Fruit fly (Drosophila melanogaster) whole organism, embryonic: Measurements from ENCODE around the gene wwk.

Source experiments
- Asciz ChIP-seq: fragments of 200-800 bp; sonication (Bioruptor generic); optimal IDR thresholded peaks from 2 replicates; lab custom pipeline; 2017; ENCODE audit warnings: missing biosample characterization, mild to moderate bottlenecking, missing genetic modification characterization, missing genetic modification reagents
- Awh ChIP-seq: fragments of 200-800 bp; sonication (Bioruptor generic); IDR thresholded peaks from 2 replicates; pipeline ENCODE4, ENCODE4 v1.3.6; 2022; ENCODE audit warnings: missing biosample characterization, missing genetic modification characterization
- B-H2 ChIP-seq: fragments of 200-800 bp; sonication (Bioruptor generic); optimal IDR thresholded peaks from 2 replicates; lab custom pipeline; 2018; ENCODE audit warnings: missing biosample characterization, mild to moderate bottlenecking, missing genetic modification characterization
- Bteb2 ChIP-seq: fragments of 200-800 bp; sonication (Bioruptor generic); optimal IDR thresholded peaks from 2 replicates; lab custom pipeline; 2016; ENCODE audit warnings: missing biosample characterization, missing genetic modification characterization
- CG10209 ChIP-seq: fragments of 200-800 bp; sonication (Bioruptor generic); optimal IDR thresholded peaks from 3 replicates; lab custom pipeline; 2017; ENCODE audit warnings: missing biosample characterization, mild to moderate bottlenecking, missing genetic modification characterization, missing genetic modification reagents
- CG14441 ChIP-seq: fragments of 200-800 bp; sonication (Bioruptor generic); IDR thresholded peaks from 2 replicates; pipeline ENCODE4 v1.3.6; 2022; ENCODE audit warnings: missing biosample characterization, missing genetic modification characterization
- CG14860 ChIP-seq: fragments of 200-800 bp; sonication (Bioruptor generic); IDR thresholded peaks from 3 replicates; pipeline ENCODE4 v1.3.6; 2022; ENCODE audit warnings: missing biosample characterization, missing genetic modification characterization; ENCODE audit not compliant: partially characterized antibody
- CG1602 ChIP-seq: fragments of 200-800 bp; sonication (Bioruptor generic); optimal IDR thresholded peaks from 3 replicates; lab custom pipeline; 2016; ENCODE audit warnings: missing biosample characterization, missing genetic modification characterization
- CG16863 ChIP-seq: fragments of 200-800 bp; sonication (Bioruptor generic); optimal IDR thresholded peaks from 3 replicates; lab custom pipeline; 2016; ENCODE audit warnings: missing biosample characterization, missing genetic modification characterization
- CG17186 ChIP-seq: fragments of 200-800 bp; sonication (Bioruptor generic); optimal IDR thresholded peaks from 3 replicates; lab custom pipeline; 2017; ENCODE audit warnings: missing biosample characterization, missing genetic modification reagents, missing genetic modification characterization
- CG17361 ChIP-seq: fragments of 200-800 bp; sonication (Bioruptor generic); IDR thresholded peaks from 3 replicates; pipeline ENCODE4 v1.3.6; 2022; ENCODE audit warnings: missing biosample characterization, missing genetic modification characterization
- CG2678 ChIP-seq: fragments of 200-800 bp; sonication (Bioruptor generic); optimal IDR thresholded peaks from 3 replicates; lab custom pipeline; 2019; ENCODE audit warnings: missing biosample characterization, mild to moderate bottlenecking, missing genetic modification characterization, moderate library complexity
- CG2875 ChIP-seq: fragments of 200-800 bp; sonication (Bioruptor generic); optimal IDR thresholded peaks from 2 replicates; lab custom pipeline; 2017; ENCODE audit warnings: missing biosample characterization, mild to moderate bottlenecking, missing genetic modification characterization, missing genetic modification reagents
- CG34224 ChIP-seq: fragments of 200-800 bp; sonication (Bioruptor generic); IDR thresholded peaks from 3 replicates; pipeline ENCODE4 v1.3.6; 2022; ENCODE audit warnings: missing biosample characterization, missing genetic modification characterization; ENCODE audit not compliant: partially characterized antibody
- CG4282 ChIP-seq: fragments of 200-800 bp; sonication (Bioruptor generic); optimal IDR thresholded peaks from 2 replicates; lab custom pipeline; 2016; ENCODE audit warnings: missing biosample characterization, missing genetic modification characterization
- CG7357 ChIP-seq: fragments of 200-800 bp; sonication (Bioruptor generic); IDR thresholded peaks from 3 replicates; pipeline ENCODE4 v1.3.6; 2022; ENCODE audit warnings: missing biosample characterization, missing genetic modification characterization
- CG8924 ChIP-seq: fragments of 200-800 bp; optimal IDR thresholded peaks from 3 replicates; lab custom pipeline; 2019; ENCODE audit warnings: missing biosample characterization, mild to moderate bottlenecking, missing genetic modification characterization, moderate library complexity
- CG9797 ChIP-seq: fragments of 200-800 bp; sonication (Bioruptor generic); optimal IDR thresholded peaks from 3 replicates; lab custom pipeline; 2018; ENCODE audit warnings: missing biosample characterization, mild to moderate bottlenecking, missing genetic modification characterization
- CoRest ChIP-seq: fragments of 200-800 bp; sonication (Bioruptor generic); optimal IDR thresholded peaks from 3 replicates; lab custom pipeline; 2018; ENCODE audit warnings: missing biosample characterization, mild to moderate bottlenecking, missing genetic modification characterization, moderate library complexity
- Dek ChIP-seq: fragments of 200-800 bp; sonication (Bioruptor generic); optimal IDR thresholded peaks from 3 replicates; lab custom pipeline; 2019; ENCODE audit warnings: missing biosample characterization, mild to moderate bottlenecking, missing genetic modification characterization, moderate library complexity
- Dref ChIP-seq: fragments of 200-800 bp; sonication (Bioruptor generic); IDR thresholded peaks from 2 replicates; pipeline ENCODE4 v1.3.6; 2022; ENCODE audit warnings: missing biosample characterization, missing genetic modification characterization
- Fer2 ChIP-seq: fragments of 200-800 bp; sonication (Bioruptor generic); optimal IDR thresholded peaks from 2 replicates; lab custom pipeline; 2018; ENCODE audit warnings: missing biosample characterization, mild to moderate bottlenecking, missing genetic modification characterization, moderate library complexity
- Hmr ChIP-seq: fragments of 200-800 bp; sonication (Bioruptor generic); optimal IDR thresholded peaks from 3 replicates; lab custom pipeline; 2017; ENCODE audit warnings: mild to moderate bottlenecking, missing biosample characterization, missing genetic modification reagents, missing genetic modification characterization
- Hr78 ChIP-seq, 2 experiments: fragments of 200-800 bp in 1 of 2; fragments of >200 bp in 1 of 2; sonication (Bioruptor generic) in 1 of 2; optimal IDR thresholded peaks; 2 replicates each; lab custom pipeline; 2017 to 2019; ENCODE audit warnings: missing biosample characterization in 2 of 2, missing genetic modification characterization in 2 of 2, mild to moderate bottlenecking in 1 of 2, moderate library complexity in 1 of 2
- MTF-1 ChIP-seq: fragments of 200-800 bp; sonication (Bioruptor generic); optimal IDR thresholded peaks from 2 replicates; lab custom pipeline; 2018; ENCODE audit warnings: missing biosample characterization, mild to moderate bottlenecking, missing genetic modification characterization, borderline replicate concordance
- NFAT ChIP-seq: fragments of 200-800 bp; sonication (Bioruptor generic); IDR thresholded peaks from 2 replicates; pipeline ENCODE4 v1.3.6; 2022; ENCODE audit warnings: missing biosample characterization, missing genetic modification characterization
- Nf-YA ChIP-seq: fragments of 200-800 bp; sonication (Bioruptor generic); IDR thresholded peaks from 2 replicates; pipeline ENCODE4 v1.3.6; 2022; ENCODE audit warnings: missing biosample characterization, missing genetic modification characterization
- Ravus ChIP-seq: fragments of 200-800 bp; sonication (Bioruptor generic); IDR thresholded peaks from 2 replicates; pipeline ENCODE4 v1.3.6; 2022; ENCODE audit warnings: missing biosample characterization, missing genetic modification characterization
- Rfx ChIP-seq: fragments of 200-800 bp; sonication (Bioruptor generic); IDR thresholded peaks from 2 replicates; pipeline ENCODE4 v1.3.6; 2022; ENCODE audit warnings: missing biosample characterization, missing genetic modification characterization
- Ssrp ChIP-seq: fragments of 200-800 bp; sonication (Bioruptor generic); optimal IDR thresholded peaks from 2 replicates; lab custom pipeline; 2018; ENCODE audit warnings: missing biosample characterization, mild to moderate bottlenecking, missing genetic modification characterization, moderate library complexity
- Stat92E ChIP-seq, 3 experiments: fragments of >200 bp in 2 of 3; fragments of 200-800 bp in 1 of 3; sonication (Bioruptor generic) in 1 of 3; optimal IDR thresholded peaks; 2 replicates each; lab custom pipeline; 2017 to 2019; ENCODE audit warnings: missing biosample characterization in 3 of 3, missing genetic modification characterization in 3 of 3, mild to moderate bottlenecking in 1 of 3, moderate library complexity in 1 of 3
- YL-1 ChIP-seq: fragments of 200-800 bp; sonication (Bioruptor generic); optimal IDR thresholded peaks from 3 replicates; lab custom pipeline; 2017; ENCODE audit warnings: missing biosample characterization, mild to moderate bottlenecking, missing genetic modification characterization
- amos ChIP-seq: fragments of 200-800 bp; sonication (Bioruptor generic); IDR thresholded peaks from 2 replicates; pipeline ENCODE4 v1.3.6; 2022; ENCODE audit warnings: missing biosample characterization, missing genetic modification characterization; ENCODE audit not compliant: partially characterized antibody
- bab2 ChIP-seq: fragments of 200-800 bp; sonication (Bioruptor generic); optimal IDR thresholded peaks from 2 replicates; lab custom pipeline; 2016; ENCODE audit warnings: missing biosample characterization, missing genetic modification characterization
- bcd ChIP-seq: fragments of 200-800 bp; sonication (Bioruptor generic); optimal IDR thresholded peaks from 2 replicates; lab custom pipeline; 2017; ENCODE audit warnings: missing biosample characterization, mild to moderate bottlenecking, missing genetic modification characterization
- crp ChIP-seq, 2 experiments: fragments of 200-800 bp; sonication (Bioruptor generic); optimal IDR thresholded peaks; 2 replicates in 1 of 2; 3 replicates in 1 of 2; lab custom pipeline; 2017; ENCODE audit warnings: missing biosample characterization in 2 of 2, missing genetic modification characterization in 2 of 2, mild to moderate bottlenecking in 1 of 2, moderate library complexity in 1 of 2
- cwo ChIP-seq: fragments of 200-800 bp; sonication (Bioruptor generic); optimal IDR thresholded peaks from 3 replicates; lab custom pipeline; 2017; ENCODE audit warnings: missing biosample characterization, missing genetic modification characterization, mild to moderate bottlenecking, moderate library complexity, missing genetic modification reagents
- danr ChIP-seq: fragments of 200-800 bp; sonication (Bioruptor generic); IDR thresholded peaks from 2 replicates; pipeline ENCODE4 v1.3.6; 2022; ENCODE audit warnings: missing biosample characterization, missing genetic modification characterization
- fru ChIP-seq: fragments of >200 bp; optimal IDR thresholded peaks from 2 replicates; lab custom pipeline; 2017
- ftz-f1 ChIP-seq: fragments of 200-800 bp; sonication (Bioruptor generic); optimal IDR thresholded peaks from 2 replicates; lab custom pipeline; 2016; ENCODE audit warnings: missing biosample characterization, missing genetic modification characterization
- gcm2 ChIP-seq: fragments of 200-800 bp; sonication (Bioruptor generic); optimal IDR thresholded peaks from 2 replicates; lab custom pipeline; 2016; ENCODE audit warnings: missing biosample characterization, missing genetic modification characterization
- ham ChIP-seq: fragments of 200-800 bp; sonication (Bioruptor generic); IDR thresholded peaks from 2 replicates; pipeline ENCODE4 v1.3.6; 2022; ENCODE audit warnings: missing biosample characterization, missing genetic modification characterization
- kni ChIP-seq: fragments of 200-800 bp; sonication (Bioruptor generic); optimal IDR thresholded peaks from 3 replicates; lab custom pipeline; 2017; ENCODE audit warnings: mild to moderate bottlenecking, missing biosample characterization, missing genetic modification reagents, missing genetic modification characterization
- pita ChIP-seq: fragments of 200-800 bp; sonication (Bioruptor generic); optimal IDR thresholded peaks from 2 replicates; lab custom pipeline; 2017; ENCODE audit warnings: missing biosample characterization, mild to moderate bottlenecking, missing genetic modification characterization
- pum ChIP-seq: fragments of 200-800 bp; sonication (Bioruptor generic); optimal IDR thresholded peaks from 2 replicates; lab custom pipeline; 2016; ENCODE audit warnings: missing biosample characterization, missing genetic modification characterization
- sc ChIP-seq, 3 experiments: fragments of >200 bp in 2 of 3; fragments of 200-800 bp in 1 of 3; sonication (Bioruptor generic) in 1 of 3; optimal IDR thresholded peaks; 2 replicates in 2 of 3; 3 replicates in 1 of 3; lab custom pipeline; 2017; ENCODE audit warnings: mild to moderate bottlenecking in 1 of 3, missing biosample characterization in 1 of 3, missing genetic modification characterization in 1 of 3, missing genetic modification reagents in 1 of 3
- stc ChIP-seq: fragments of 200-800 bp; sonication (Bioruptor generic); IDR thresholded peaks from 2 replicates; pipeline ENCODE4 v1.3.6; 2022; ENCODE audit warnings: missing biosample characterization, missing genetic modification characterization
- usp ChIP-seq: fragments of >200 bp; optimal IDR thresholded peaks from 2 replicates; lab custom pipeline; 2017; ENCODE audit warnings: missing biosample characterization, missing genetic modification characterization

wwk gene

dm6 chr2L:15113234-15113916 is 38.8 kb downstream of the wwk start, which contains the start of gene stc (continued):
- TF ChIP-seq CG8924 (tag; lab: Kevin White, UChicago) = peak; percentile 68
- TF ChIP-seq CG4282 (GFP tag; lab: Kevin White, UChicago) = peak; percentile 51
- TF ChIP-seq Awh (GFP tag; lab: Robert Waterston, UW) = no peak
- TF ChIP-seq sc (optimal IDR thresholded peaks at IDR 0.05; lab: Kevin White, UChicago) = no peak
- no peak for TF ChIP-seq sc (GFP tag; optimal IDR thresholded peaks at IDR 0.05; lab: Kevin White, UChicago)
- TF ChIP-seq usp (GFP tag; lab: Kevin White, UChicago) = no peak
- peak; percentile 30 to 86 for TF ChIP-seq crp (GFP tag; optimal IDR thresholded peaks at IDR 0.05; lab: Kevin White, UChicago)
- TF ChIP-seq Nf-YA = no peak
- peak; percentile 39 for TF ChIP-seq CG10209 (GFP tag; lab: Kevin White, UChicago)
- TF ChIP-seq CoRest (tag; lab: Kevin White, UChicago) = peak; percentile 61
- no peak for TF ChIP-seq Ravus (GFP tag; lab: Robert Waterston, UW)
- TF ChIP-seq B-H2 = peak; percentile 61
- peak; percentile 38; the same call in 1 of the 2 replicates for TF ChIP-seq stc
- TF ChIP-seq cwo (GFP tag; lab: Kevin White, UChicago) = no peak
- peak; percentile 74 for TF ChIP-seq CG17186 (GFP tag; lab: Kevin White, UChicago)
- TF ChIP-seq fru (lab: Kevin White, UChicago) = no peak
- TF ChIP-seq CG14860 (GFP tag; lab: Robert Waterston, UW) = peak; percentile 28; the same call in 2 of the 3 replicates
- TF ChIP-seq CG7357 (GFP tag; lab: Robert Waterston, UW) = no peak
- no peak for TF ChIP-seq Dek (tag; lab: Kevin White, UChicago)
- peak; percentile 93 for TF ChIP-seq YL-1 (GFP tag; lab: Kevin White, UChicago)
- no peak for TF ChIP-seq gcm2 (GFP tag; lab: Kevin White, UChicago)
- TF ChIP-seq bcd (GFP tag; lab: Kevin White, UChicago) = peak; percentile 41
- no peak for TF ChIP-seq CG17361 (GFP tag; lab: Robert Waterston, UW)
- no peak for TF ChIP-seq Ssrp (tag; lab: Kevin White, UChicago)
- peak; percentile 37 for TF ChIP-seq CG16863 (GFP tag; lab: Kevin White, UChicago)
- peak; percentile 44 for TF ChIP-seq Bteb2 (GFP tag; lab: Kevin White, UChicago)
- TF ChIP-seq pita (GFP tag; lab: Kevin White, UChicago) = no peak
- peak in 1 of 3 experiments; percentile 37 for TF ChIP-seq Stat92E (GFP tag; optimal IDR thresholded peaks at IDR 0.05; lab: Kevin White, UChicago)
- TF ChIP-seq CG34224 (GFP tag; lab: Robert Waterston, UW) = peak; percentile 65
- TF ChIP-seq Asciz (GFP tag; lab: Kevin White, UChicago) = no peak
- TF ChIP-seq Rfx (GFP tag; lab: Robert Waterston, UW) = peak; percentile 70
- TF ChIP-seq pum (GFP tag; lab: Kevin White, UChicago) = peak; percentile 29
- peak; percentile 95 for TF ChIP-seq CG9797
- TF ChIP-seq ftz-f1 (GFP tag; lab: Kevin White, UChicago) = peak; percentile 18
- TF ChIP-seq Dref (GFP tag; lab: Robert Waterston, UW) = peak; percentile 89
- TF ChIP-seq CG1602 = no peak
- TF ChIP-seq danr (GFP tag; lab: Robert Waterston, UW) = no peak
- no peak for TF ChIP-seq Fer2 (tag; lab: Kevin White, UChicago)
- TF ChIP-seq CG2678 = no peak
- TF ChIP-seq NFAT = peak; percentile 58; the same call in 1 of the 2 replicates
- peak; percentile 49 for TF ChIP-seq Hmr (GFP tag; lab: Kevin White, UChicago)
- peak; percentile 41 for TF ChIP-seq CG14441
- peak; percentile 75 for TF ChIP-seq amos (GFP tag; lab: Robert Waterston, UW)
- TF ChIP-seq bab2 (GFP tag; lab: Kevin White, UChicago) = peak; percentile 12
- TF ChIP-seq Hr78 (GFP tag; optimal IDR thresholded peaks at IDR 0.05; lab: Kevin White, UChicago) = no peak
- no peak for TF ChIP-seq ham (GFP tag; lab: Robert Waterston, UW)
- TF ChIP-seq CG2875 (GFP tag; lab: Kevin White, UChicago) = no peak
- peak; percentile 65 for TF ChIP-seq MTF-1 (GFP tag; lab: Kevin White, UChicago)
- no peak for TF ChIP-seq kni (GFP tag; lab: Kevin White, UChicago)
